Fruit fly (Drosophila melanogaster): ENCODE results near the gene nSyb.

Gene nSyb

DNA sequence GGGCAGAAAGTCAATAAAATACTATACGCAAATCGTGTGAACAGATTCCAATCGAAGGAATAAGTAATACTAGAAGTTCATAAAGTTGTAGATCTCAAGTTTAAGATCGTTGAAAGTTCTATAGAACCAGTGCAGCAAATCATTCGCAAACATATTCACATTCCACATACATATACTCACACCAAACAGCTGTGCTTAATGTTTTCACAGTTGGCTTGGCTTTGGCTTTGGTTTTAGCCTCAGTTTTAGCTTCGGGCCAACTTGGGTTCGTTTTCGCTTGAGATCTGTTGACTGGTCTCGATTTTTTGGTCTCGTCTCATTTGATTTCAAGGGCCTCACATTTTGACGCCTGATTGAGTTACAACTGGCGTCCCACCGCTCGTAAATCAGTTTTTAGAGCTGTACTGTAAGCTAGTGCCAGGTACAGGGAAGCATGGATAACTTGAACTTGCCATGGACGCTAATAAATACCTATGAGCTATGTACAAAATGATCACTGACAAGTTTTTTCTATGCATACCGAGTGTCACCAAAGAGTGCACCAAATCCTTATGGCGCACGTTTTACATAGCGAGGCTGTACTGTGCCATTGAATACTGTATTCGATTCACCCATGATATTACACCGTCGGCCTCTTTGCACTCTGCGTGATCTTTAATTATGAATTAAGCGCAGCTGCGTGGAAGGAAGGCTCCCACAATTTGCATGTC is 50.3 kb downstream of the nSyb start (continued):
- peak; percentile 58 for TF ChIP-seq Bdp1 (GFP tag; optimal IDR thresholded peaks at IDR 0.05)
- peak; percentile 84 for TF ChIP-seq Fer1 (GFP tag; optimal IDR thresholded peaks at IDR 0.05)
- peak; percentile 46 for TF ChIP-seq CG8359 (GFP tag; optimal IDR thresholded peaks at IDR 0.05; ENCODE audit: borderline replicate concordance)
- TF ChIP-seq tin (GFP tag; optimal IDR thresholded peaks at IDR 0.05), result peak; percentile 90
- TF ChIP-seq Sin3A (optimal IDR thresholded peaks at IDR 0.05), result no peak
- peak; percentile 64 for TF ChIP-seq kah (GFP tag; optimal IDR thresholded peaks at IDR 0.05)
- peak; percentile 91 for TF ChIP-seq CG11456 (GFP tag; IDR thresholded peaks at IDR 0.05)
- peak; percentile 51 for TF ChIP-seq CG5180 (GFP tag; optimal IDR thresholded peaks at IDR 0.05)
- TF ChIP-seq Hr51 (GFP tag; optimal IDR thresholded peaks at IDR 0.05), result peak; percentile 76
- TF ChIP-seq da (GFP tag; optimal IDR thresholded peaks at IDR 0.05), result peak; percentile 24
- TF ChIP-seq CG12744 (GFP tag; optimal IDR thresholded peaks at IDR 0.05), result peak; percentile 43
- TF ChIP-seq CG10209 (GFP tag; optimal IDR thresholded peaks at IDR 0.05), result peak; percentile 70
- TF ChIP-seq CG12942 (GFP tag; optimal IDR thresholded peaks at IDR 0.05), result peak; percentile 64
- TF ChIP-seq CG10959 (GFP tag; IDR thresholded peaks at IDR 0.05), result peak; percentile 76
- TF ChIP-seq lilli (GFP tag; optimal IDR thresholded peaks at IDR 0.05), result peak; percentile 82
- peak; percentile 84 for TF ChIP-seq CoRest (tag; optimal IDR thresholded peaks at IDR 0.05)
- TF ChIP-seq Atf6 (GFP tag; IDR thresholded peaks at IDR 0.05), result peak; percentile 88
- no peak for TF ChIP-seq MESR4 (GFP tag; optimal IDR thresholded peaks at IDR 0.05)
- TF ChIP-seq CG13287 (GFP tag; IDR thresholded peaks at IDR 0.05; ENCODE audit: partially characterized antibody), result no peak
- peak; percentile 36 for TF ChIP-seq CG13123 (GFP tag; optimal IDR thresholded peaks at IDR 0.05)
- no peak for TF ChIP-seq nerfin-2 (GFP tag; IDR thresholded peaks at IDR 0.05; ENCODE audit: partially characterized antibody)
- peak; percentile 55; the same call in 1 of the 2 replicates for TF ChIP-seq ro (GFP tag; IDR thresholded peaks at IDR 0.05)
- peak; percentile 15 for TF ChIP-seq D (optimal IDR thresholded peaks at IDR 0.05)
- TF ChIP-seq D (GFP tag; optimal IDR thresholded peaks at IDR 0.05), result peak; percentile 64
- TF ChIP-seq CG7271 (tag; optimal IDR thresholded peaks at IDR 0.05), result no peak
- peak; percentile 77 for TF ChIP-seq maf-S (GFP tag; optimal IDR thresholded peaks at IDR 0.05)
- TF ChIP-seq CG4730 (GFP tag; IDR thresholded peaks at IDR 0.05), result peak; percentile 83
- peak; percentile 39 for TF ChIP-seq CG7928 (GFP tag; optimal IDR thresholded peaks at IDR 0.05)
- TF ChIP-seq NfI (GFP tag; optimal IDR thresholded peaks at IDR 0.05), result peak; percentile 74
- TF ChIP-seq wor (GFP tag; IDR thresholded peaks at IDR 0.05), result peak; percentile 50
- peak; percentile 77 for TF ChIP-seq repo (GFP tag; optimal IDR thresholded peaks at IDR 0.05)
- TF ChIP-seq schlank (tag; optimal IDR thresholded peaks at IDR 0.05), result peak; percentile 74
- no peak for TF ChIP-seq tll (GFP tag; optimal IDR thresholded peaks at IDR 0.05)
- peak; percentile 49; the same call in 1 of the 3 replicates for TF ChIP-seq CG17361 (GFP tag; IDR thresholded peaks at IDR 0.05)
- peak; percentile 99 for TF ChIP-seq Med (GFP tag)
- peak; percentile 38 for TF ChIP-seq Jarid2 (GFP tag; optimal IDR thresholded peaks at IDR 0.05)
- TF ChIP-seq Bteb2 (GFP tag; optimal IDR thresholded peaks at IDR 0.05), result peak; percentile 64
- TF ChIP-seq Dip3 (GFP tag; optimal IDR thresholded peaks at IDR 0.05), result peak; percentile 76
- TF ChIP-seq CG14050 (GFP tag; IDR thresholded peaks at IDR 0.05), result peak; percentile 69
- TF ChIP-seq CG10147 (GFP tag; optimal IDR thresholded peaks at IDR 0.05), result peak; percentile 62
- TF ChIP-seq CG12391 (tag; optimal IDR thresholded peaks at IDR 0.05), result peak; percentile 62
- peak; percentile 94 for TF ChIP-seq CG12769 (tag; optimal IDR thresholded peaks at IDR 0.05)
- peak; percentile 61 for TF ChIP-seq az2 (GFP tag; optimal IDR thresholded peaks at IDR 0.05)
- TF ChIP-seq yki (optimal IDR thresholded peaks at IDR 0.05), result no peak
- TF ChIP-seq CG12155 (GFP tag; optimal IDR thresholded peaks at IDR 0.05), result peak; percentile 77
- no peak for TF ChIP-seq fru (optimal IDR thresholded peaks at IDR 0.05)
- peak; percentile 59; the same call in 1 of the 2 replicates for TF ChIP-seq CG4360 (GFP tag; IDR thresholded peaks at IDR 0.05)
- TF ChIP-seq CG43689 (GFP tag; IDR thresholded peaks at IDR 0.05), result peak; percentile 78
- peak; percentile 71 for TF ChIP-seq shn (GFP tag; optimal IDR thresholded peaks at IDR 0.05)
- peak; percentile 26 for TF ChIP-seq CG8388 (GFP tag; optimal IDR thresholded peaks at IDR 0.05)
